Fruit fly (Drosophila melanogaster) whole organism, embryonic: ENCODE measurements around the gene CG3764.

ENCODE experiments used
- BtbVII ChIP-seq: fragments of 200-800 bp; sonication (Bioruptor generic); optimal IDR thresholded peaks from 3 replicates; lab custom pipeline; 2017; ENCODE audit warnings: missing biosample characterization, mild to moderate bottlenecking, missing genetic modification characterization
- CG10209 ChIP-seq: fragments of 200-800 bp; sonication (Bioruptor generic); optimal IDR thresholded peaks from 3 replicates; lab custom pipeline; 2017; ENCODE audit warnings: missing biosample characterization, mild to moderate bottlenecking, missing genetic modification characterization, missing genetic modification reagents
- CG10959 ChIP-seq: fragments of 200-800 bp; sonication (Bioruptor generic); IDR thresholded peaks from 2 replicates; pipeline ENCODE4 v1.3.6; 2022; ENCODE audit warnings: missing biosample characterization, missing genetic modification characterization
- CG13123 ChIP-seq: fragments of 200-800 bp; sonication (Bioruptor generic); optimal IDR thresholded peaks from 2 replicates; lab custom pipeline; 2016; ENCODE audit warnings: missing biosample characterization, missing genetic modification characterization
- CG13775 ChIP-seq: fragments of 200-800 bp; sonication (Bioruptor generic); optimal IDR thresholded peaks from 3 replicates; lab custom pipeline; 2017; ENCODE audit warnings: missing biosample characterization, mild to moderate bottlenecking, missing genetic modification characterization
- CG14050 ChIP-seq: fragments of 200-800 bp; sonication (Bioruptor generic); IDR thresholded peaks from 3 replicates; pipeline ENCODE4 v1.3.6; 2022; ENCODE audit warnings: missing biosample characterization, missing genetic modification characterization
- CG1529 ChIP-seq: fragments of 200-800 bp; sonication (Bioruptor generic); optimal IDR thresholded peaks from 3 replicates; lab custom pipeline; 2018; ENCODE audit warnings: missing biosample characterization, missing genetic modification characterization
- CG16815 ChIP-seq: fragments of 200-800 bp; sonication (Bioruptor generic); optimal IDR thresholded peaks from 3 replicates; lab custom pipeline; 2017; ENCODE audit warnings: missing biosample characterization, mild to moderate bottlenecking, missing genetic modification characterization
- CG17802 ChIP-seq: fragments of 200-800 bp; sonication (Bioruptor generic); optimal IDR thresholded peaks from 2 replicates; lab custom pipeline; 2018; ENCODE audit warnings: missing biosample characterization, mild to moderate bottlenecking, missing genetic modification characterization, moderate library complexity
- CG17829 ChIP-seq: fragments of 200-800 bp; optimal IDR thresholded peaks from 2 replicates; lab custom pipeline; 2019; ENCODE audit warnings: missing biosample characterization, mild to moderate bottlenecking, missing genetic modification characterization, moderate library complexity
- CG18619 ChIP-seq: fragments of 200-800 bp; sonication (Bioruptor generic); optimal IDR thresholded peaks from 3 replicates; lab custom pipeline; 2017; ENCODE audit warnings: missing biosample characterization, mild to moderate bottlenecking, missing genetic modification characterization
- CG2712 ChIP-seq: fragments of 200-800 bp; optimal IDR thresholded peaks from 3 replicates; lab custom pipeline; 2019; ENCODE audit warnings: missing biosample characterization, mild to moderate bottlenecking, missing genetic modification characterization, moderate library complexity
- CG31224 ChIP-seq: fragments of 200-800 bp; sonication (Bioruptor generic); IDR thresholded peaks from 2 replicates; pipeline ENCODE4 v1.3.6; 2022; ENCODE audit warnings: missing biosample characterization, missing genetic modification characterization
- CG31388 ChIP-seq: fragments of 200-800 bp; sonication (Bioruptor generic); optimal IDR thresholded peaks from 2 replicates; lab custom pipeline; 2016; ENCODE audit warnings: missing biosample characterization, missing genetic modification characterization
- CG3838 ChIP-seq: fragments of 200-800 bp; sonication (Bioruptor generic); optimal IDR thresholded peaks from 3 replicates; lab custom pipeline; 2016; ENCODE audit warnings: missing biosample characterization, missing genetic modification characterization
- CG6254 ChIP-seq: fragments of 200-800 bp; sonication (Bioruptor generic); optimal IDR thresholded peaks from 3 replicates; lab custom pipeline; 2017; ENCODE audit warnings: mild to moderate bottlenecking, missing biosample characterization, missing genetic modification reagents, missing genetic modification characterization
- CG6272 ChIP-seq: fragments of 200-800 bp; sonication (Bioruptor generic); IDR thresholded peaks from 2 replicates; pipeline ENCODE4 v1.3.6; 2022; ENCODE audit warnings: missing biosample characterization, missing genetic modification characterization
- CG6654 ChIP-seq: fragments of 200-800 bp; sonication (Bioruptor generic); optimal IDR thresholded peaks from 2 replicates; lab custom pipeline; 2017; ENCODE audit warnings: missing biosample characterization, mild to moderate bottlenecking, missing genetic modification characterization
- CG7372 ChIP-seq: fragments of 200-800 bp; sonication (Bioruptor generic); IDR thresholded peaks from 2 replicates; pipeline ENCODE4 v1.3.6; 2022; ENCODE audit warnings: missing biosample characterization, missing genetic modification characterization
- CG8765 ChIP-seq: fragments of 200-800 bp; sonication (Bioruptor generic); IDR thresholded peaks from 2 replicates; pipeline ENCODE4 v1.3.6; 2022; ENCODE audit warnings: missing biosample characterization, missing genetic modification characterization
- D19A ChIP-seq: fragments of 200-800 bp; optimal IDR thresholded peaks from 3 replicates; lab custom pipeline; 2019; ENCODE audit warnings: missing biosample characterization, mild to moderate bottlenecking, missing genetic modification characterization, moderate library complexity
- Deaf1 ChIP-seq: fragments of 200-800 bp; optimal IDR thresholded peaks from 3 replicates; lab custom pipeline; 2019; ENCODE audit warnings: missing biosample characterization, mild to moderate bottlenecking, missing genetic modification characterization, moderate library complexity
- E2f1 ChIP-seq: fragments of 200-800 bp; sonication (Bioruptor generic); IDR thresholded peaks from 2 replicates; pipeline ENCODE4 v1.3.6; 2022; ENCODE audit warnings: missing biosample characterization, missing genetic modification characterization
- GATAe ChIP-seq: fragments of 200-800 bp; sonication (Bioruptor generic); conservative IDR thresholded peaks from 2 replicates; pipeline ENCODE4 v1.3.6; 2022; ENCODE audit warnings: missing biosample characterization, missing genetic modification characterization
- HHEX ChIP-seq: fragments of 200-800 bp; sonication (Bioruptor generic); optimal IDR thresholded peaks from 3 replicates; lab custom pipeline; 2017; ENCODE audit warnings: missing biosample characterization, mild to moderate bottlenecking, missing genetic modification characterization, missing genetic modification reagents
- HLH4C ChIP-seq: fragments of 200-800 bp; sonication (Bioruptor generic); IDR thresholded peaks from 3 replicates; pipeline ENCODE4 v1.3.6; 2022; ENCODE audit warnings: missing biosample characterization, missing genetic modification characterization; ENCODE audit not compliant: partially characterized antibody
- Hr78 ChIP-seq, 2 experiments: fragments of 200-800 bp in 1 of 2; fragments of >200 bp in 1 of 2; sonication (Bioruptor generic) in 1 of 2; optimal IDR thresholded peaks; 2 replicates each; lab custom pipeline; 2017 to 2019; ENCODE audit warnings: missing biosample characterization in 2 of 2, missing genetic modification characterization in 2 of 2, mild to moderate bottlenecking in 1 of 2, moderate library complexity in 1 of 2
- MESR4 ChIP-seq: fragments of 200-800 bp; sonication (Bioruptor generic); optimal IDR thresholded peaks from 2 replicates; lab custom pipeline; 2018; ENCODE audit warnings: missing biosample characterization, mild to moderate bottlenecking, missing genetic modification characterization, moderate library complexity
- Myb ChIP-seq: fragments of 200-800 bp; sonication (Bioruptor generic); optimal IDR thresholded peaks from 2 replicates; lab custom pipeline; 2016; ENCODE audit warnings: missing biosample characterization, missing genetic modification characterization
- NC2α ChIP-seq: fragments of 200-800 bp; sonication (Bioruptor generic); optimal IDR thresholded peaks from 2 replicates; lab custom pipeline; 2016; ENCODE audit warnings: missing biosample characterization, missing genetic modification characterization
- Nf-YA ChIP-seq: fragments of 200-800 bp; sonication (Bioruptor generic); IDR thresholded peaks from 2 replicates; pipeline ENCODE4 v1.3.6; 2022; ENCODE audit warnings: missing biosample characterization, missing genetic modification characterization
- Nf-YC ChIP-seq: fragments of 200-800 bp; optimal IDR thresholded peaks from 3 replicates; lab custom pipeline; 2019; ENCODE audit warnings: missing biosample characterization, mild to moderate bottlenecking, missing genetic modification characterization, moderate library complexity
- Ravus ChIP-seq: fragments of 200-800 bp; sonication (Bioruptor generic); IDR thresholded peaks from 2 replicates; pipeline ENCODE4 v1.3.6; 2022; ENCODE audit warnings: missing biosample characterization, missing genetic modification characterization
- YL-1 ChIP-seq: fragments of 200-800 bp; sonication (Bioruptor generic); optimal IDR thresholded peaks from 3 replicates; lab custom pipeline; 2017; ENCODE audit warnings: missing biosample characterization, mild to moderate bottlenecking, missing genetic modification characterization
- danr ChIP-seq: fragments of 200-800 bp; sonication (Bioruptor generic); IDR thresholded peaks from 2 replicates; pipeline ENCODE4 v1.3.6; 2022; ENCODE audit warnings: missing biosample characterization, missing genetic modification characterization
- dimm ChIP-seq: fragments of 200-800 bp; sonication (Bioruptor generic); IDR thresholded peaks from 2 replicates; pipeline ENCODE4 v1.3.6; 2022; ENCODE audit warnings: missing biosample characterization, missing genetic modification characterization
- gro ChIP-seq: fragments of 200-800 bp; sonication (Bioruptor generic); optimal IDR thresholded peaks from 2 replicates; lab custom pipeline; 2016; ENCODE audit warnings: missing biosample characterization, missing genetic modification characterization
- nom ChIP-seq: fragments of 200-800 bp; sonication (Bioruptor generic); optimal IDR thresholded peaks from 2 replicates; lab custom pipeline; 2017; ENCODE audit warnings: missing biosample characterization, missing genetic modification characterization, mild to moderate bottlenecking, moderate library complexity, missing genetic modification reagents
- otp ChIP-seq: fragments of 200-800 bp; sonication (Bioruptor generic); IDR thresholded peaks from 3 replicates; pipeline ENCODE4, ENCODE4 v1.3.6; 2022; ENCODE audit warnings: missing biosample characterization, missing genetic modification characterization
- pnt ChIP-seq: fragments of 200-800 bp; sonication (Bioruptor generic); optimal IDR thresholded peaks from 3 replicates; lab custom pipeline; 2016; ENCODE audit warnings: missing biosample characterization, missing genetic modification characterization
- prd ChIP-seq, 3 experiments: fragments of >200 bp in 2 of 3; fragments of 200-800 bp in 1 of 3; sonication (Bioruptor generic) in 1 of 3; optimal IDR thresholded peaks in 2 of 3; IDR thresholded peaks in 1 of 3; 2 replicates in 2 of 3; 3 replicates in 1 of 3; pipeline versions ENCODE4 v1.3.6 to Lab custom; 2017 to 2022; ENCODE audit warnings: missing biosample characterization in 1 of 3, missing genetic modification characterization in 1 of 3
- row ChIP-seq: fragments of 200-800 bp; sonication (Bioruptor generic); IDR thresholded peaks from 3 replicates; pipeline ENCODE4 v1.3.6; 2022; ENCODE audit warnings: missing biosample characterization, missing genetic modification characterization
- salm ChIP-seq: fragments of 200-800 bp; sonication (Bioruptor generic); optimal IDR thresholded peaks from 2 replicates; lab custom pipeline; 2018; ENCODE audit warnings: missing biosample characterization, mild to moderate bottlenecking, missing genetic modification characterization
- seq ChIP-seq: fragments of 200-800 bp; sonication (Bioruptor generic); IDR thresholded peaks from 2 replicates; pipeline ENCODE4 v1.3.6; 2022; ENCODE audit warnings: missing biosample characterization, missing genetic modification characterization
- shn ChIP-seq: fragments of 200-800 bp; sonication (Bioruptor generic); optimal IDR thresholded peaks from 3 replicates; lab custom pipeline; 2016; ENCODE audit warnings: missing biosample characterization, missing genetic modification characterization
- tio ChIP-seq: fragments of 200-800 bp; sonication (Bioruptor generic); optimal IDR thresholded peaks from 2 replicates; lab custom pipeline; 2017; ENCODE audit warnings: missing biosample characterization, missing genetic modification characterization, inconsistent platforms
- vvl ChIP-seq: fragments of 200-800 bp; sonication (Bioruptor generic); IDR thresholded peaks from 2 replicates; pipeline ENCODE4 v1.3.6; 2022; ENCODE audit warnings: missing biosample characterization, missing genetic modification characterization
- zfh1 ChIP-seq: fragments of 200-800 bp; sonication (Bioruptor generic); IDR thresholded peaks from 3 replicates; pipeline ENCODE4 v1.3.6; 2022; ENCODE audit warnings: missing biosample characterization, missing genetic modification characterization
- zfh2 ChIP-seq: fragments of 200-800 bp; sonication (Bioruptor generic); optimal IDR thresholded peaks from 2 replicates; lab custom pipeline; 2016; ENCODE audit warnings: missing biosample characterization, missing genetic modification characterization

The CG3764 gene

DNA sequence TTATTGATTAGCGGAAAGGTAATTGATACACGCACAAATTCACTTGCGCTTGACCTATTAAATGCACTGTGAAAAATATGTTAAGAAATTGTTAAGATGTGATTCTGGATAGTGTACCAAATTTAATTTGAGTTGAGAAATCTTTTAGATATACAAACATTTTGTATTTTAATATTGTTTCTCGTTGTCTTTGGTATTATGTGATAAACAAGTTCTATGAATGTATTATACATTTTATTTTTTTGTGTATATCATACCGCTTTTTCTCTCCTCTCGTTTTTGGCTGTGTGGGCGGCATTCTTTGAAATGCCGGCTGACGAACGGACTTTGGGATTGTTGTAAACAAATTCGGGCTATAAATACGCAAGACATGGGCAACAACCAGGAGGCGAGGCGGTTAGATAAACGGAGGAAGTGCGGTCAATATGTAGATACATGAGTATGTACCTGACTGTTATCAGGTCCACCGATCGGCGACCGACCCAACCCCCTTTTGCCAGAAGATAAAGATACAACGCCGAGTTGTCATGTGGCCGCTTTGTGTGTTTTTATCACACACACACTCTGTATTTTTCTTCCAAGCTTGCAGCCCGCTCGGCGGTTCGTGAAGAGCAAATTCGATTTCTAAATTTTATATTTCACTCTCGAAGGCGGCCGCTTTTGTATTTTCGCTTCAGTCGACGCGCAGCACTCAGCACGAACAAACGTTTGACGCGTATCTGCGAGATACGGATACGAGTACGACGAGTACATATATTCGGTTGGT, 55.4 kb downstream of the CG3764 start (continued):
- TF ChIP-seq CG10209 (GFP tag; lab: Kevin White, UChicago) = peak; percentile 64
- TF ChIP-seq CG6654 = peak; percentile 6
- TF ChIP-seq shn (GFP tag; lab: Kevin White, UChicago) = peak; percentile 31
- peak; percentile 1 for TF ChIP-seq Myb
- no peak for TF ChIP-seq nom (GFP tag; lab: Kevin White, UChicago)
- peak; percentile 72 for TF ChIP-seq E2f1
- TF ChIP-seq CG16815 (GFP tag; lab: Kevin White, UChicago) = peak; percentile 30
- TF ChIP-seq CG31224 (GFP tag; lab: Robert Waterston, UW) = peak; percentile 54
- TF ChIP-seq CG17802 = peak; percentile 4
- no peak for TF ChIP-seq CG6254
- TF ChIP-seq MESR4 (GFP tag; lab: Kevin White, UChicago) = no peak
- peak in 1 of 2 experiments; percentile 33 for TF ChIP-seq Hr78 (GFP tag; optimal IDR thresholded peaks at IDR 0.05; lab: Kevin White, UChicago)
- TF ChIP-seq CG7372 = peak; percentile 20; the same call in 1 of the 2 replicates
- TF ChIP-seq salm (tag; lab: Kevin White, UChicago) = peak; percentile 49
- no peak for TF ChIP-seq CG31388 (GFP tag; lab: Kevin White, UChicago)
- peak; percentile 31 for TF ChIP-seq Ravus (GFP tag; lab: Robert Waterston, UW)
- TF ChIP-seq CG10959 (GFP tag; lab: Robert Waterston, UW) = peak; percentile 29; the same call in 1 of the 2 replicates
- peak; percentile 65 for TF ChIP-seq CG14050 (GFP tag; lab: Robert Waterston, UW)
- peak; percentile 21 for TF ChIP-seq CG13123 (GFP tag; lab: Kevin White, UChicago)
- peak; percentile 55 for TF ChIP-seq BtbVII (GFP tag; lab: Kevin White, UChicago)
- peak; percentile 3 for TF ChIP-seq gro (GFP tag; lab: Kevin White, UChicago)
- TF ChIP-seq zfh2 (GFP tag; lab: Kevin White, UChicago) = no peak
- TF ChIP-seq seq (GFP tag; lab: Robert Waterston, UW) = peak; percentile 67
- no peak for TF ChIP-seq prd (optimal IDR thresholded peaks at IDR 0.05; lab: Kevin White, UChicago)
- peak; percentile 78 for TF ChIP-seq prd (GFP tag; IDR thresholded peaks at IDR 0.05; lab: Robert Waterston, UW)
- TF ChIP-seq CG3838 (GFP tag; lab: Kevin White, UChicago) = peak; percentile 18
- TF ChIP-seq tio = peak; percentile 43
- peak; percentile 74 for TF ChIP-seq zfh1 (GFP tag; lab: Robert Waterston, UW)
- peak; percentile 80 for TF ChIP-seq Deaf1 (tag; lab: Kevin White, UChicago)
- TF ChIP-seq CG17829 (tag; lab: Kevin White, UChicago) = peak; percentile 64
- TF ChIP-seq HHEX (GFP tag; lab: Kevin White, UChicago) = peak; percentile 52
- peak; percentile 80 for TF ChIP-seq row
- no peak for TF ChIP-seq HLH4C (GFP tag; lab: Robert Waterston, UW)
- TF ChIP-seq YL-1 (GFP tag; lab: Kevin White, UChicago) = no peak
- no peak for TF ChIP-seq otp (GFP tag; lab: Robert Waterston, UW)
- TF ChIP-seq CG18619 (GFP tag; lab: Kevin White, UChicago) = peak; percentile 63
- peak; percentile 26; the same call in 1 of the 2 replicates for TF ChIP-seq CG6272
- peak; percentile 83 for TF ChIP-seq vvl (GFP tag; lab: Robert Waterston, UW)
- TF ChIP-seq CG2712 = peak; percentile 83
- TF ChIP-seq Nf-YA (GFP tag; lab: Robert Waterston, UW) = peak; percentile 57; the same call in 1 of the 2 replicates
- peak; percentile 2 for TF ChIP-seq NC2α (GFP tag; lab: Kevin White, UChicago)
- TF ChIP-seq GATAe (GFP tag; lab: Robert Waterston, UW) = no peak
- peak; percentile 56 for TF ChIP-seq Nf-YC
- TF ChIP-seq danr (GFP tag; lab: Robert Waterston, UW) = peak; percentile 9; the same call in 1 of the 2 replicates
- peak; percentile 3 for TF ChIP-seq pnt (GFP tag; lab: Kevin White, UChicago)
- peak; percentile 56 for TF ChIP-seq CG13775
- TF ChIP-seq D19A (tag; lab: Kevin White, UChicago) = peak; percentile 77
- peak; percentile 32 for TF ChIP-seq CG1529 (GFP tag; lab: Kevin White, UChicago)
- no peak for TF ChIP-seq dimm (GFP tag; lab: Robert Waterston, UW)
- TF ChIP-seq CG8765 (GFP tag; lab: Robert Waterston, UW) = no peak
